Fruit fly (Drosophila melanogaster): Measurements from ENCODE around the gene Xport-A.

The Xport-A gene

DNA sequence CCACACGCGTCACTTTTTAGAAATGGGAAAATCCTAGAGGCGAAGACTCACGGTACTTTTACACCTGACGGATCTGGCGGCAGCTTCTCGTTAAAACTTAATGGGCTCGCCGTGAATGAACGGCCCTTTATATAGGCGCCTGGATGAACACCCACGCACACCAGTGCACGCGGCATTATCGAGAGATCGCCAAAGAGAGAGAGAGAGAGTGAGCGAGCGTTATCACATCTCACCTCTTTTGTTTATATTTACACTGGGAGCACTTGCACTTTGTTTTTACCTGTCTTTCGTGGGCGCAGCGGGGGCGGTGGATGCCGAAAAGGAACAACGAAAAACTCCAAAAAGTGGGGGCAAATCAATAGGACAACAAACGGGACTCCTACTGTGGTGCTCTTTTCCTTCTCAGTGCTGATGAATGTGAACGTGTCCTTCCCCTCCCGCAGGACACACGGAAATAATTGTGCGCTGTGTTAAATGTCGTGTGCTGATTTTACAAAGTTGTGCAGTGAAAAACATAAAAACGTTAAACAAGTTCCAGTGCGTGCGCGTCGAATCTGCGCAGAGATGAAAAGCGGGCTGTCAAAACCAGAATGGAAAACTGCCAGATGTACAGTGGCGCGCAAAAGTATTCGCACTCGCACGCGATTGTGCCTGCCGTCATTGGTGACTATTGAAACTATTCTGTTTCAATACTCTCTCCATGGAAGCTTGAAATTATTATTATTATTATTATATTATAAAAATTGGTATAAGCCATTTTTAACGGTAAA lies 39.9 kb downstream of the Xport-A start, which contains the start of gene Mrp5 (continued):
- no peak for TF ChIP-seq Mio (GFP tag; optimal IDR thresholded peaks at IDR 0.05)

DNA sequence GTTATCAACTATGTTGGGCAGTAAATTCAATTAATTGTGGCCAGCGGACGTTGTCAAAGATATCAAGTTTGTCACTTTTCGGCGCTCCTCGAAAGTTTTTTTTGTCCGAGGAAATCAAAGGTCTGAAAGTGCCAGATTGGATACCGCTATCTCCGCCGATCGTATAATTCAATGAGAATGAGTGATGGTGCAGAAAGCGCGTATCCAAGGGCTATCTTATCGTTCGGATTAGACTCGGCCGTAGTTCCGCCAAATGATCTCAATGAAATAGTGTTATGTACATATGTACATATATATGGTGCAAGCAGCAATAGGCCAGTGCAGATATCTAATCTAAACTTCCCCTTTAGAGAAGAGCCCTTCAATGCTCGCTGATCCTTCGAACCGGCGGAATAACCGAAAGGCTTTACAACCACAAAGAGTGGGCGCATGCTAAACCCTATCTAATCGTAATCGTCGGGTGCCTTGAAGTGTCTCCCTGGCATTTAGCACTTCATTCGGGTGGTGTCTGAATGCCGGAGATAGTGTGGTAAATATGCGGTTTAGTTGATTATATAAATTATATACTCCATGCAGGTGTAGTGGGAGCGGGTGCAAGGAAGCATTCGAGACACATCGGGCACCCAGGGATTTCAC lies 42.0 kb downstream of the Xport-A start:
- TF ChIP-seq OdsH (GFP tag; optimal IDR thresholded peaks at IDR 0.05) = no peak
- TF ChIP-seq Jra (GFP tag; optimal IDR thresholded peaks at IDR 0.05) = no peak
- TF ChIP-seq dsf (GFP tag; optimal IDR thresholded peaks at IDR 0.05; ENCODE audit: borderline replicate concordance) = no peak
- no peak for TF ChIP-seq woc (GFP tag; optimal IDR thresholded peaks at IDR 0.05)
- no peak for TF ChIP-seq psq (GFP tag; optimal IDR thresholded peaks at IDR 0.05)
- TF ChIP-seq Hnf4 (GFP tag; optimal IDR thresholded peaks at IDR 0.05) = no peak
- TF ChIP-seq sage (GFP tag; optimal IDR thresholded peaks at IDR 0.05) = no peak
- TF ChIP-seq Dif (GFP tag; optimal IDR thresholded peaks at IDR 0.05; ENCODE audit: partially characterized antibody) = no peak
- no peak for TF ChIP-seq pan (optimal IDR thresholded peaks at IDR 0.05)
- TF ChIP-seq GATAd (GFP tag; optimal IDR thresholded peaks at IDR 0.05) = no peak
- TF ChIP-seq rgr (GFP tag; optimal IDR thresholded peaks at IDR 0.05) = no peak
- TF ChIP-seq N (GFP tag; optimal IDR thresholded peaks at IDR 0.05) = no peak
- TF ChIP-seq foxo (GFP tag; optimal IDR thresholded peaks at IDR 0.05) = no peak
- TF ChIP-seq brk (GFP tag; optimal IDR thresholded peaks at IDR 0.05) = no peak
- no peak for TF ChIP-seq Hr78 (GFP tag; optimal IDR thresholded peaks at IDR 0.05)
- TF ChIP-seq Myc (optimal IDR thresholded peaks at IDR 0.05) = no peak

Measured in whole organism, wandering third instar larva.